Fruit fly (Drosophila melanogaster) whole organism, embryonic: ENCODE results near the gene GstZ1.

Experiments used
- Asciz ChIP-seq: fragments of 200-800 bp; sonication (Bioruptor generic); optimal IDR thresholded peaks from 2 replicates; lab custom pipeline; 2017; ENCODE audit warnings: missing biosample characterization, mild to moderate bottlenecking, missing genetic modification characterization, missing genetic modification reagents
- Atf3 ChIP-seq: fragments of 200-800 bp; sonication (Bioruptor generic); optimal IDR thresholded peaks from 3 replicates; lab custom pipeline; 2016; ENCODE audit warnings: missing biosample characterization, missing genetic modification characterization
- BtbVII ChIP-seq: fragments of 200-800 bp; sonication (Bioruptor generic); optimal IDR thresholded peaks from 3 replicates; lab custom pipeline; 2017; ENCODE audit warnings: missing biosample characterization, mild to moderate bottlenecking, missing genetic modification characterization
- CG10979 ChIP-seq: fragments of 200-800 bp; sonication (Bioruptor generic); optimal IDR thresholded peaks from 2 replicates; lab custom pipeline; 2018; ENCODE audit warnings: missing biosample characterization, mild to moderate bottlenecking, missing genetic modification characterization, moderate library complexity
- CG11398 ChIP-seq: fragments of 200-800 bp; sonication (Bioruptor generic); optimal IDR thresholded peaks from 2 replicates; lab custom pipeline; 2016; ENCODE audit warnings: missing biosample characterization, missing genetic modification characterization
- CG1233 ChIP-seq: fragments of 200-800 bp; sonication (Bioruptor generic); optimal IDR thresholded peaks from 4 replicates; lab custom pipeline; 2018; ENCODE audit warnings: missing biosample characterization, mild to moderate bottlenecking, missing genetic modification characterization
- CG12659 ChIP-seq: fragments of 200-800 bp; sonication (Bioruptor generic); optimal IDR thresholded peaks from 3 replicates; lab custom pipeline; 2017; ENCODE audit warnings: mild to moderate bottlenecking, missing biosample characterization, missing genetic modification reagents, missing genetic modification characterization
- CG13296 ChIP-seq: fragments of 200-800 bp; sonication (Bioruptor generic); optimal IDR thresholded peaks from 3 replicates; lab custom pipeline; 2018; ENCODE audit warnings: missing biosample characterization, mild to moderate bottlenecking, missing genetic modification characterization
- CG13775 ChIP-seq: fragments of 200-800 bp; sonication (Bioruptor generic); optimal IDR thresholded peaks from 3 replicates; lab custom pipeline; 2017; ENCODE audit warnings: missing biosample characterization, mild to moderate bottlenecking, missing genetic modification characterization
- CG14710 ChIP-seq: fragments of 200-800 bp; sonication (Bioruptor generic); optimal IDR thresholded peaks from 3 replicates; lab custom pipeline; 2019; ENCODE audit warnings: missing biosample characterization, mild to moderate bottlenecking, missing genetic modification characterization, moderate library complexity
- CG15514 ChIP-seq: fragments of 200-800 bp; sonication (Bioruptor generic); optimal IDR thresholded peaks from 3 replicates; lab custom pipeline; 2017; ENCODE audit warnings: missing biosample characterization, missing genetic modification characterization, mild to moderate bottlenecking, moderate library complexity, missing genetic modification reagents
- CG17612 ChIP-seq: fragments of 200-800 bp; sonication (Bioruptor generic); IDR thresholded peaks from 2 replicates; pipeline ENCODE4 v1.3.6; 2022; ENCODE audit warnings: missing biosample characterization, missing genetic modification characterization
- CG2678 ChIP-seq: fragments of 200-800 bp; sonication (Bioruptor generic); optimal IDR thresholded peaks from 3 replicates; lab custom pipeline; 2019; ENCODE audit warnings: missing biosample characterization, mild to moderate bottlenecking, missing genetic modification characterization, moderate library complexity
- CG2875 ChIP-seq: fragments of 200-800 bp; sonication (Bioruptor generic); optimal IDR thresholded peaks from 2 replicates; lab custom pipeline; 2017; ENCODE audit warnings: missing biosample characterization, mild to moderate bottlenecking, missing genetic modification characterization, missing genetic modification reagents
- CG30403 ChIP-seq: fragments of 200-800 bp; sonication (Bioruptor generic); optimal IDR thresholded peaks from 3 replicates; lab custom pipeline; 2016; ENCODE audit warnings: missing biosample characterization, missing genetic modification characterization
- CG3065 ChIP-seq: fragments of 200-800 bp; sonication (Bioruptor generic); optimal IDR thresholded peaks from 2 replicates; lab custom pipeline; 2016; ENCODE audit warnings: missing biosample characterization, missing genetic modification characterization
- CG3847 ChIP-seq: fragments of 200-800 bp; sonication (Bioruptor generic); IDR thresholded peaks from 2 replicates; pipeline ENCODE4 v1.3.6; 2022; ENCODE audit warnings: missing biosample characterization, missing genetic modification characterization
- CG4282 ChIP-seq: fragments of 200-800 bp; sonication (Bioruptor generic); optimal IDR thresholded peaks from 2 replicates; lab custom pipeline; 2016; ENCODE audit warnings: missing biosample characterization, missing genetic modification characterization
- CG4360 ChIP-seq: fragments of 200-800 bp; sonication (Bioruptor generic); IDR thresholded peaks from 2 replicates; pipeline ENCODE4 v1.3.6; 2022; ENCODE audit warnings: missing biosample characterization, missing genetic modification characterization
- CG43689 ChIP-seq: fragments of 200-800 bp; sonication (Bioruptor generic); IDR thresholded peaks from 2 replicates; pipeline ENCODE4 v1.3.6; 2022; ENCODE audit warnings: missing biosample characterization, missing genetic modification characterization
- CG5953 ChIP-seq: fragments of 200-800 bp; sonication (Bioruptor generic); IDR thresholded peaks from 2 replicates; pipeline ENCODE4 v1.3.6; 2022; ENCODE audit warnings: missing biosample characterization, missing genetic modification characterization
- CG6813 ChIP-seq: fragments of 200-800 bp; sonication (Bioruptor generic); optimal IDR thresholded peaks from 2 replicates; lab custom pipeline; 2017; ENCODE audit warnings: missing biosample characterization, missing genetic modification characterization, mild to moderate bottlenecking, moderate library complexity, missing genetic modification reagents
- CG8359 ChIP-seq: fragments of 200-800 bp; sonication (Bioruptor generic); optimal IDR thresholded peaks from 2 replicates; lab custom pipeline; 2017; ENCODE audit warnings: missing biosample characterization, mild to moderate bottlenecking, missing genetic modification characterization, borderline replicate concordance
- CG8924 ChIP-seq: fragments of 200-800 bp; optimal IDR thresholded peaks from 3 replicates; lab custom pipeline; 2019; ENCODE audit warnings: missing biosample characterization, mild to moderate bottlenecking, missing genetic modification characterization, moderate library complexity
- CTCF ChIP-seq: fragments of 200-800 bp; sonication (Bioruptor generic); optimal IDR thresholded peaks from 2 replicates; lab custom pipeline; 2017; ENCODE audit warnings: missing biosample characterization, mild to moderate bottlenecking, missing genetic modification characterization, moderate library complexity
- D ChIP-seq, 2 experiments: fragments of 200-800 bp in 1 of 2; fragments of >200 bp in 1 of 2; sonication (Bioruptor generic) in 1 of 2; optimal IDR thresholded peaks; 2 replicates in 1 of 2; 3 replicates in 1 of 2; lab custom pipeline; 2017; ENCODE audit warnings: mild to moderate bottlenecking in 1 of 2, missing biosample characterization in 1 of 2, missing genetic modification characterization in 1 of 2, missing genetic modification reagents in 1 of 2
- Elba2 ChIP-seq: fragments of 200-800 bp; sonication (Bioruptor generic); optimal IDR thresholded peaks from 3 replicates; lab custom pipeline; 2016; ENCODE audit warnings: missing biosample characterization, missing genetic modification characterization
- HLH3B ChIP-seq: fragments of 200-800 bp; sonication (Bioruptor generic); IDR thresholded peaks from 2 replicates; pipeline ENCODE4 v1.3.6; 2022; ENCODE audit warnings: missing biosample characterization, missing genetic modification characterization
- Hr78 ChIP-seq, 2 experiments: fragments of 200-800 bp in 1 of 2; fragments of >200 bp in 1 of 2; sonication (Bioruptor generic) in 1 of 2; optimal IDR thresholded peaks; 2 replicates each; lab custom pipeline; 2017 to 2019; ENCODE audit warnings: missing biosample characterization in 2 of 2, missing genetic modification characterization in 2 of 2, mild to moderate bottlenecking in 1 of 2, moderate library complexity in 1 of 2
- MBD-R2 ChIP-seq: fragments of 200-800 bp; sonication (Bioruptor generic); IDR thresholded peaks from 2 replicates; pipeline ENCODE4 v1.3.6; 2022; ENCODE audit warnings: missing biosample characterization, missing genetic modification characterization
- Mad ChIP-seq: fragments of 200-800 bp; sonication (Bioruptor generic); optimal IDR thresholded peaks from 2 replicates; lab custom pipeline; 2016; ENCODE audit warnings: missing biosample characterization, missing genetic modification characterization
- Mrtf ChIP-seq: fragments of 200-800 bp; sonication (Bioruptor generic); IDR thresholded peaks from 3 replicates; pipeline ENCODE4 v1.3.6; 2022; ENCODE audit warnings: missing biosample characterization, missing genetic modification characterization
- Xbp1 ChIP-seq: fragments of 200-800 bp; sonication (Bioruptor generic); optimal IDR thresholded peaks from 3 replicates; lab custom pipeline; 2016; ENCODE audit warnings: missing biosample characterization, mild to moderate bottlenecking, missing genetic modification characterization
- da ChIP-seq: fragments of 200-800 bp; sonication (Bioruptor generic); optimal IDR thresholded peaks from 2 replicates; lab custom pipeline; 2016; ENCODE audit warnings: missing biosample characterization, missing genetic modification characterization
- dpn ChIP-seq, 2 experiments: fragments of 200-800 bp; sonication (Bioruptor generic); optimal IDR thresholded peaks; 3 replicates each; lab custom pipeline; 2016; ENCODE audit warnings: missing biosample characterization in 2 of 2, missing genetic modification characterization in 2 of 2
- her ChIP-seq: fragments of 200-800 bp; sonication (Bioruptor generic); optimal IDR thresholded peaks from 2 replicates; lab custom pipeline; 2016; ENCODE audit warnings: missing biosample characterization, missing genetic modification characterization
- insv ChIP-seq, 2 experiments: fragments of 200-800 bp; sonication (Bioruptor generic); optimal IDR thresholded peaks; 3 replicates each; lab custom pipeline; 2016 to 2018; ENCODE audit warnings: missing biosample characterization in 2 of 2, missing genetic modification characterization in 2 of 2
- inv ChIP-seq: fragments of 200-800 bp; sonication (Bioruptor generic); IDR thresholded peaks from 2 replicates; pipeline ENCODE4 v1.3.6; 2022; ENCODE audit warnings: missing biosample characterization, missing genetic modification characterization; ENCODE audit not compliant: partially characterized antibody
- lmd ChIP-seq: fragments of 200-800 bp; sonication (Bioruptor generic); IDR thresholded peaks from 2 replicates; pipeline ENCODE4 v1.3.6; 2022; ENCODE audit warnings: missing biosample characterization, missing genetic modification characterization
- nom ChIP-seq: fragments of 200-800 bp; sonication (Bioruptor generic); optimal IDR thresholded peaks from 2 replicates; lab custom pipeline; 2017; ENCODE audit warnings: missing biosample characterization, missing genetic modification characterization, mild to moderate bottlenecking, moderate library complexity, missing genetic modification reagents
- pan ChIP-seq, 4 experiments: fragments of >200 bp in 3 of 4; fragments of 200-800 bp in 1 of 4; sonication (Bioruptor generic) in 1 of 4; optimal IDR thresholded peaks in 3 of 4; IDR thresholded peaks in 1 of 4; 2 replicates each; pipeline versions ENCODE4 v1.3.6 to Lab custom; 2017 to 2022; ENCODE audit warnings: missing biosample characterization in 2 of 4, missing genetic modification characterization in 2 of 4, mixed read lengths in 1 of 4
- pros ChIP-seq: fragments of 200-800 bp; sonication (Bioruptor generic); optimal IDR thresholded peaks from 3 replicates; lab custom pipeline; 2019; ENCODE audit warnings: missing biosample characterization, mild to moderate bottlenecking, missing genetic modification characterization, moderate library complexity
- repo ChIP-seq: fragments of 200-800 bp; sonication (Bioruptor generic); optimal IDR thresholded peaks from 2 replicates; lab custom pipeline; 2016; ENCODE audit warnings: missing biosample characterization, missing genetic modification characterization
- shn ChIP-seq: fragments of 200-800 bp; sonication (Bioruptor generic); optimal IDR thresholded peaks from 3 replicates; lab custom pipeline; 2016; ENCODE audit warnings: missing biosample characterization, missing genetic modification characterization
- so ChIP-seq: fragments of 200-800 bp; sonication (Bioruptor generic); IDR thresholded peaks from 3 replicates; pipeline ENCODE4 v1.3.6; 2022; ENCODE audit warnings: missing biosample characterization, missing genetic modification characterization
- stwl ChIP-seq: fragments of 200-800 bp; sonication (Bioruptor generic); optimal IDR thresholded peaks from 3 replicates; lab custom pipeline; 2018; ENCODE audit warnings: missing biosample characterization, mild to moderate bottlenecking, missing genetic modification characterization, moderate library complexity
- tin ChIP-seq: fragments of 200-800 bp; sonication (Bioruptor generic); optimal IDR thresholded peaks from 3 replicates; lab custom pipeline; 2016; ENCODE audit warnings: missing biosample characterization, missing genetic modification characterization
- unpg ChIP-seq: fragments of 200-800 bp; sonication (Bioruptor generic); optimal IDR thresholded peaks from 3 replicates; lab custom pipeline; 2018; ENCODE audit warnings: missing biosample characterization, mild to moderate bottlenecking, missing genetic modification characterization, moderate library complexity
- yki ChIP-seq: fragments of >200 bp; optimal IDR thresholded peaks from 3 replicates; lab custom pipeline; 2018

GstZ1 gene

dm6 chr3R:9496748-9497147 lies 40.4 kb upstream of the GstZ1 start (continued):
- TF ChIP-seq CG2875 (GFP tag; lab: Kevin White, UChicago) (peak; percentile 29), lmd (GFP tag; lab: Robert Waterston, UW) (peak; percentile 61; the same call in 1 of the 2 replicates), inv (GFP tag; lab: Robert Waterston, UW) (peak; percentile 35; the same call in 1 of the 2 replicates), stwl (tag; lab: Kevin White, UChicago) (peak; percentile 80), CG3847 (GFP tag; lab: Robert Waterston, UW) (peak; percentile 90), CG6813 (GFP tag; lab: Kevin White, UChicago) (no peak), her (GFP tag; lab: Kevin White, UChicago) (peak; percentile 83), tin (GFP tag; lab: Kevin White, UChicago) (peak; percentile 54), CG11398 (peak; percentile 58), CG14710 (tag; lab: Kevin White, UChicago) (peak; percentile 86), nom (GFP tag; lab: Kevin White, UChicago) (peak; percentile 20), CG43689 (GFP tag; lab: Robert Waterston, UW) (no peak), CG2678 (peak; percentile 70), CG4282 (GFP tag; lab: Kevin White, UChicago) (peak; percentile 75), BtbVII (peak; percentile 38), HLH3B (GFP tag; lab: Robert Waterston, UW) (peak; percentile 55; the same call in 1 of the 2 replicates), CG5953 (GFP tag; lab: Robert Waterston, UW) (no peak), pan (optimal IDR thresholded peaks at IDR 0.05; lab: Kevin White, UChicago) (no peak), pan (GFP tag; optimal IDR thresholded peaks at IDR 0.05 in 1 of 2, IDR thresholded peaks at IDR 0.05 in 1 of 2) (peak in 1 of 2 experiments; percentile 42), Hr78 (GFP tag; optimal IDR thresholded peaks at IDR 0.05; lab: Kevin White, UChicago) (peak in 1 of 2 experiments; percentile 2), D (optimal IDR thresholded peaks at IDR 0.05; lab: Kevin White, UChicago) (no peak), D (GFP tag; optimal IDR thresholded peaks at IDR 0.05; lab: Kevin White, UChicago) (no peak), Atf3 (peak; percentile 40), CG17612 (GFP tag; lab: Robert Waterston, UW) (peak; percentile 34; the same call in 1 of the 2 replicates), dpn (GFP tag; optimal IDR thresholded peaks at IDR 0.05; lab: Kevin White, UChicago) (peak; percentile 81 to 89), CG3065 (GFP tag; lab: Kevin White, UChicago) (peak; percentile 18), CTCF (peak; percentile 53), CG10979 (tag; lab: Kevin White, UChicago) (peak; percentile 12), Xbp1 (peak; percentile 78), CG8359 (GFP tag; lab: Kevin White, UChicago) (no peak), CG13775 (GFP tag; lab: Kevin White, UChicago) (peak; percentile 89), Asciz (GFP tag; lab: Kevin White, UChicago) (no peak), CG1233 (GFP tag; lab: Kevin White, UChicago) (peak; percentile 80), Mrtf (0 out of 3 replicates have a peak, but pooled peaks have one; percentile 31), MBD-R2 (GFP tag; lab: Robert Waterston, UW) (peak; percentile 36), CG8924 (tag; lab: Kevin White, UChicago) (no peak), shn (GFP tag; lab: Kevin White, UChicago) (peak; percentile 68), CG12659 (GFP tag; lab: Kevin White, UChicago) (peak; percentile 83), insv (GFP tag; optimal IDR thresholded peaks at IDR 0.05; lab: Kevin White, UChicago) (peak in 1 of 2 experiments; percentile 70), CG15514 (GFP tag; lab: Kevin White, UChicago) (peak; percentile 91), da (GFP tag; lab: Kevin White, UChicago) (peak; percentile 13), so (GFP tag; lab: Robert Waterston, UW) (no peak; the same call in 2 of the 3 replicates), CG13296 (GFP tag; lab: Kevin White, UChicago) (peak; percentile 20), CG30403 (GFP tag; lab: Kevin White, UChicago) (peak; percentile 80), Elba2 (GFP tag; lab: Kevin White, UChicago) (peak; percentile 4), pros (no peak), yki (lab: Kevin White, UChicago) (no peak), CG4360 (no peak), repo (GFP tag; lab: Kevin White, UChicago) (peak; percentile 38), Mad (GFP tag; lab: Kevin White, UChicago) (peak; percentile 42), unpg (GFP tag; lab: Kevin White, UChicago) (peak; percentile 62)
